Worm (Caenorhabditis elegans) whole organism, early embryonic: ENCODE data around the gene T05H10.1.

ENCODE experiments used
- B0310.2 ChIP-seq: sonication (generic microtip); optimal IDR thresholded peaks from 2 replicates; lab custom pipeline; 2016; ENCODE audit warnings: mild to moderate bottlenecking, missing genetic modification characterization, missing compliant biosample characterization
- F13C5.2 ChIP-seq: sonication (generic microtip); optimal IDR thresholded peaks from 2 replicates; lab custom pipeline; 2017; ENCODE audit warnings: mild to moderate bottlenecking, missing genetic modification characterization, inconsistent platforms, missing compliant biosample characterization
- ama-1 ChIP-seq: fragments of 150-350 bp; optimal IDR thresholded peaks from 2 replicates; lab custom pipeline; 2014
- ets-7 ChIP-seq: sonication (generic microtip); optimal IDR thresholded peaks from 2 replicates; lab custom pipeline; 2016; ENCODE audit warnings: missing genotype, missing genetic modification characterization, missing compliant biosample characterization

DNA sequence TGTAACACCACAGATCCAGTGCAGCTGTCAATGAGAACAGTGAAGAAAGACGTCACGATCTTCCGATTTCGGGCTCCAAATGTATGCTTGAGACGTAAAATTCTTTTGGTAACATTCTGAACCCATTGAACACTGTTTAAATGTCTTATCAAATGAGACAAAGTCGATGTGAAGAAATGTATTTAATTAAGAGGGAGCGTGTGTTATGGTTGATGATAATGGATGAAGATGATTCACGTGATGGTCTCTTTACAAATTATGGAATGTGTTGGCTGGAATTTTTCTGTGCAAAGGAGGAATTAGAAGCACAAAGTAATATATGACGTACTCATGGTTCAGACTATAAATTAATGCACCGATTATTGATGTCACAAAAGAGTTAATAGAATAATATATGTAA lies 35.4 kb upstream of the T05H10.1 start:
- TF ChIP-seq ets-7 (tag; lab: Kevin White, UChicago): no peak
- no peak for TF ChIP-seq F13C5.2 (tag; lab: Kevin White, UChicago)
- TF ChIP-seq ama-1 (lab: Kevin White, UChicago): no peak
- TF ChIP-seq B0310.2 (tag; lab: Kevin White, UChicago): no peak
